Fruit fly (Drosophila melanogaster) whole organism, prepupa: Measurements from ENCODE around the gene CG43901.

Experiments used
- CG6854 ChIP-seq: fragments of 200-800 bp; sonication (Bioruptor generic); optimal IDR thresholded peaks from 2 replicates; lab custom pipeline; 2017; ENCODE audit warnings: missing biosample characterization, mild to moderate bottlenecking, missing genetic modification characterization
- acj6 ChIP-seq: fragments of 200-800 bp; sonication (Bioruptor generic); optimal IDR thresholded peaks from 3 replicates; lab custom pipeline; 2016; ENCODE audit warnings: missing biosample characterization, missing genetic modification characterization
- pdm3 ChIP-seq: fragments of 200-800 bp; sonication (Bioruptor generic); optimal IDR thresholded peaks from 3 replicates; lab custom pipeline; 2016; ENCODE audit warnings: missing biosample characterization, missing genetic modification characterization
- vri ChIP-seq: fragments of 200-800 bp; sonication (Bioruptor generic); optimal IDR thresholded peaks from 3 replicates; lab custom pipeline; 2016; ENCODE audit warnings: missing biosample characterization, mild to moderate bottlenecking, missing genetic modification characterization

dm6 chrX:10882786-10883185 is 22.8 kb upstream of the CG43901 start:
- no peak for TF ChIP-seq vri (GFP tag; lab: Kevin White, UChicago)
- TF ChIP-seq acj6 (GFP tag; lab: Kevin White, UChicago): no peak
- no peak for TF ChIP-seq CG6854 (GFP tag; lab: Kevin White, UChicago)
- TF ChIP-seq pdm3: peak; percentile 17
